Worm (Caenorhabditis elegans) whole organism, young adult: ENCODE measurements around the gene mtpn-1.

Experiments used
- B0336.3 ChIP-seq: fragments of 200-800 bp; sonication (Bioruptor generic); IDR thresholded peaks from 2 replicates; pipeline ENCODE4 v1.3.6; 2022; ENCODE audit warnings: missing genetic modification characterization, missing compliant biosample characterization
- C06A6.2 ChIP-seq: fragments of 200-800 bp; sonication (Bioruptor generic); conservative IDR thresholded peaks from 2 replicates; pipeline ENCODE4 v1.3.6; 2022; ENCODE audit warnings: missing genetic modification characterization, missing compliant biosample characterization
- F10E7.11 ChIP-seq: sonication (generic microtip); optimal IDR thresholded peaks from 2 replicates; lab custom pipeline; 2017; ENCODE audit warnings: mild to moderate bottlenecking, missing genetic modification characterization, moderate library complexity, missing compliant biosample characterization
- F23B12.7 ChIP-seq: sonication (generic microtip); optimal IDR thresholded peaks from 2 replicates; lab custom pipeline; 2017; ENCODE audit warnings: missing genetic modification characterization, mild to moderate bottlenecking, missing compliant biosample characterization, antibody characterized with exemption, moderate library complexity; ENCODE audit not compliant: insufficient read depth
- K11D2.4 ChIP-seq: fragments of 200-800 bp; sonication (Bioruptor generic); IDR thresholded peaks from 2 replicates; pipeline ENCODE4 v1.3.6; 2022; ENCODE audit warnings: missing genetic modification reagents, missing genetic modification characterization, missing compliant biosample characterization
- K12H6.12 ChIP-seq: fragments of 200-800 bp; sonication (Bioruptor generic); optimal IDR thresholded peaks from 2 replicates; lab custom pipeline; 2018; ENCODE audit warnings: mild to moderate bottlenecking, missing genetic modification characterization, missing compliant biosample characterization
- T07F8.4 ChIP-seq: sonication (generic microtip); optimal IDR thresholded peaks from 2 replicates; lab custom pipeline; 2016; ENCODE audit warnings: mild to moderate bottlenecking, missing genetic modification characterization, moderate library complexity, missing compliant biosample characterization
- Y53G8AR.9 ChIP-seq: fragments of 200-800 bp; sonication (Bioruptor generic); conservative IDR thresholded peaks from 2 replicates; pipeline ENCODE4 v1.3.6; 2022; ENCODE audit warnings: missing genetic modification reagents, missing genetic modification characterization, missing compliant biosample characterization
- Y79H2A.3 ChIP-seq: fragments of 200-800 bp; sonication (Bioruptor generic); conservative IDR thresholded peaks from 2 replicates; pipeline ENCODE4 v1.3.6; 2022; ENCODE audit warnings: missing genetic modification reagents, missing genetic modification characterization, missing compliant biosample characterization
- atf-7 ChIP-seq: sonication (generic microtip); optimal IDR thresholded peaks from 2 replicates; lab custom pipeline; 2017; ENCODE audit warnings: mild to moderate bottlenecking, missing genetic modification characterization, missing compliant biosample characterization
- bed-1 ChIP-seq: fragments of 200-800 bp; sonication (Bioruptor generic); IDR thresholded peaks from 2 replicates; pipeline ENCODE4 v1.3.6; 2022; ENCODE audit warnings: missing genetic modification reagents, missing genetic modification characterization, missing compliant biosample characterization
- ccch-3 ChIP-seq: fragments of 200-800 bp; sonication (Bioruptor generic); optimal IDR thresholded peaks from 2 replicates; lab custom pipeline; 2018; ENCODE audit warnings: mild to moderate bottlenecking, missing genetic modification characterization, missing compliant biosample characterization
- cebp-1 ChIP-seq, 2 experiments: fragments of 200-800 bp in 1 of 2; sonication (Bioruptor generic) in 1 of 2; sonication (generic microtip) in 1 of 2; IDR thresholded peaks in 1 of 2; optimal IDR thresholded peaks in 1 of 2; 2 replicates each; pipeline versions ENCODE4 v1.3.6 to Lab custom; 2017 to 2022; ENCODE audit warnings: missing compliant biosample characterization in 2 of 2, missing genetic modification characterization in 2 of 2, mild to moderate bottlenecking in 1 of 2, missing genetic modification reagents in 1 of 2, moderate library complexity in 1 of 2
- ceh-91 ChIP-seq: fragments of 200-800 bp; sonication (Bioruptor generic); IDR thresholded peaks from 2 replicates; pipeline ENCODE4 v1.3.6; 2022; ENCODE audit warnings: missing genetic modification reagents, missing genetic modification characterization, missing compliant biosample characterization
- chd-7 ChIP-seq: sonication (generic microtip); optimal IDR thresholded peaks from 2 replicates; lab custom pipeline; 2016; ENCODE audit warnings: mild to moderate bottlenecking, missing genetic modification characterization, moderate library complexity, missing compliant biosample characterization
- die-1 ChIP-seq: sonication (generic microtip); optimal IDR thresholded peaks from 2 replicates; lab custom pipeline; 2016; ENCODE audit warnings: missing genotype, mild to moderate bottlenecking, missing genetic modification characterization, missing compliant biosample characterization
- dpff-1 ChIP-seq: sonication (generic microtip); optimal IDR thresholded peaks from 2 replicates; lab custom pipeline; 2017; ENCODE audit warnings: mild to moderate bottlenecking, missing genetic modification characterization, missing compliant biosample characterization
- egl-44 ChIP-seq: fragments of 200-800 bp; sonication (Bioruptor generic); IDR thresholded peaks from 2 replicates; pipeline ENCODE4 v1.3.6; 2022; ENCODE audit warnings: missing genetic modification reagents, missing genetic modification characterization, missing compliant biosample characterization
- ekl-4 ChIP-seq: fragments of 200-800 bp; sonication (Bioruptor generic); IDR thresholded peaks from 2 replicates; pipeline ENCODE4 v1.3.6; 2022; ENCODE audit warnings: missing genetic modification reagents, missing genetic modification characterization, missing compliant biosample characterization
- hmg-1.2 ChIP-seq: fragments of 200-800 bp; sonication (Bioruptor generic); IDR thresholded peaks from 2 replicates; pipeline ENCODE4 v1.3.6; 2022; ENCODE audit warnings: missing genetic modification reagents, missing genetic modification characterization, missing compliant biosample characterization
- hrde-1 ChIP-seq: sonication (generic microtip); optimal IDR thresholded peaks from 2 replicates; lab custom pipeline; 2016; ENCODE audit warnings: missing genetic modification characterization, mild to moderate bottlenecking, missing compliant biosample characterization, moderate library complexity, missing genotype, missing genetic modification reagents, borderline replicate concordance
- let-607 ChIP-seq, 2 experiments: fragments of 200-800 bp in 1 of 2; sonication (Bioruptor generic) in 1 of 2; sonication (generic microtip) in 1 of 2; optimal IDR thresholded peaks; 2 replicates each; lab custom pipeline; 2016 to 2018; ENCODE audit warnings: mild to moderate bottlenecking in 2 of 2, missing compliant biosample characterization in 2 of 2, missing genetic modification characterization in 2 of 2, moderate library complexity in 2 of 2, missing genotype in 1 of 2
- lin-35 ChIP-seq, 3 experiments: fragments of 150-350 bp in 2 of 3; sonication (generic microtip) in 1 of 3; optimal IDR thresholded peaks; 2 replicates each; lab custom pipeline; 2014 to 2018; ENCODE audit warnings: missing biosample characterization in 3 of 3, missing genetic modification characterization in 3 of 3, missing genetic modification reagents in 3 of 3
- lin-54 ChIP-seq: fragments of 200-800 bp; sonication (Bioruptor generic); optimal IDR thresholded peaks from 2 replicates; lab custom pipeline; 2018; ENCODE audit warnings: mild to moderate bottlenecking, missing genetic modification characterization, missing compliant biosample characterization
- madf-10 ChIP-seq: sonication (generic microtip); optimal IDR thresholded peaks from 2 replicates; lab custom pipeline; 2016; ENCODE audit warnings: mild to moderate bottlenecking, missing genetic modification characterization, missing compliant biosample characterization
- madf-3 ChIP-seq: fragments of 200-800 bp; sonication (Bioruptor generic); IDR thresholded peaks from 2 replicates; pipeline ENCODE4 v1.3.6; 2022; ENCODE audit warnings: missing genetic modification reagents, missing genetic modification characterization, missing compliant biosample characterization
- mcd-1 ChIP-seq: fragments of 200-800 bp; sonication (Bioruptor generic); IDR thresholded peaks from 2 replicates; pipeline ENCODE4 v1.3.6; 2022; ENCODE audit warnings: missing genetic modification reagents, missing genetic modification characterization, missing compliant biosample characterization
- mxl-1 ChIP-seq: sonication (generic microtip); optimal IDR thresholded peaks from 2 replicates; lab custom pipeline; 2016; ENCODE audit warnings: missing genetic modification characterization, missing compliant biosample characterization
- nfyb-1 ChIP-seq: fragments of 200-800 bp; sonication (Bioruptor generic); IDR thresholded peaks from 2 replicates; pipeline ENCODE4 v1.3.6; 2022; ENCODE audit warnings: missing genetic modification reagents, missing genetic modification characterization, missing compliant biosample characterization
- nhr-179 ChIP-seq: sonication (generic microtip); optimal IDR thresholded peaks from 2 replicates; lab custom pipeline; 2016; ENCODE audit warnings: mild to moderate bottlenecking, missing genetic modification characterization, missing compliant biosample characterization
- pbrm-1 ChIP-seq: fragments of 200-800 bp; sonication (Bioruptor generic); IDR thresholded peaks from 2 replicates; pipeline ENCODE4 v1.3.6; 2022; ENCODE audit warnings: missing genetic modification reagents, missing genetic modification characterization, missing compliant biosample characterization
- rcor-1 ChIP-seq: fragments of 200-800 bp; sonication (Bioruptor generic); IDR thresholded peaks from 2 replicates; pipeline ENCODE4 v1.3.6; 2022; ENCODE audit warnings: missing genetic modification reagents, missing genetic modification characterization, missing compliant biosample characterization
- repo-1 ChIP-seq: sonication (generic microtip); optimal IDR thresholded peaks from 2 replicates; lab custom pipeline; 2017; ENCODE audit warnings: mild to moderate bottlenecking, missing genetic modification characterization, missing compliant biosample characterization
- rpc-1 ChIP-seq, 2 experiments: fragments of 150-350 bp in 1 of 2; sonication (generic microtip) in 1 of 2; optimal IDR thresholded peaks; 2 replicates each; lab custom pipeline; 2014 to 2018; ENCODE audit warnings: missing biosample characterization in 1 of 2, missing genetic modification characterization in 1 of 2, missing genetic modification reagents in 1 of 2, missing genotype in 1 of 2
- snpc-1.3 ChIP-seq: sonication (generic microtip); optimal IDR thresholded peaks from 2 replicates; lab custom pipeline; 2017; ENCODE audit warnings: missing genetic modification characterization, mild to moderate bottlenecking, missing compliant biosample characterization, antibody characterized with exemption, moderate library complexity, missing genotype, missing genetic modification reagents; ENCODE audit not compliant: insufficient read depth
- snpc-4 ChIP-seq, 5 experiments: fragments of 150-350 bp in 1 of 5; sonication (generic microtip) in 4 of 5; optimal IDR thresholded peaks; 2 replicates each; lab custom pipeline; 2014 to 2018; ENCODE audit warnings: missing genetic modification characterization in 5 of 5, missing biosample characterization in 3 of 5, antibody characterized with exemption in 2 of 5, mild to moderate bottlenecking in 2 of 5, missing compliant biosample characterization in 2 of 5, missing genotype in 2 of 5, moderate library complexity in 2 of 5, missing genetic modification reagents in 1 of 5
- somi-1 ChIP-seq: fragments of 200-800 bp; sonication (Bioruptor generic); optimal IDR thresholded peaks from 2 replicates; lab custom pipeline; 2018; ENCODE audit warnings: mild to moderate bottlenecking, missing genetic modification characterization, missing compliant biosample characterization
- tbp1 ChIP-seq: fragments of 200-800 bp; sonication (Bioruptor generic); optimal IDR thresholded peaks from 2 replicates; lab custom pipeline; 2018; ENCODE audit warnings: mild to moderate bottlenecking, missing genetic modification characterization, missing compliant biosample characterization
- tlf-1 ChIP-seq: fragments of 200-800 bp; sonication (Bioruptor generic); optimal IDR thresholded peaks from 2 replicates; lab custom pipeline; 2018; ENCODE audit warnings: mild to moderate bottlenecking, missing genetic modification characterization, missing compliant biosample characterization
- unc-130 ChIP-seq: sonication (generic microtip); optimal IDR thresholded peaks from 2 replicates; lab custom pipeline; 2016; ENCODE audit warnings: missing genetic modification reagents, missing genetic modification characterization, missing compliant biosample characterization
- ztf-18 ChIP-seq: sonication (generic microtip); optimal IDR thresholded peaks from 2 replicates; lab custom pipeline; 2016; ENCODE audit warnings: missing genotype, mild to moderate bottlenecking, missing genetic modification characterization, missing compliant biosample characterization
- ztf-22 ChIP-seq: fragments of 200-800 bp; sonication (Bioruptor generic); optimal IDR thresholded peaks from 2 replicates; lab custom pipeline; 2018; ENCODE audit warnings: mild to moderate bottlenecking, missing genetic modification characterization, moderate library complexity, missing compliant biosample characterization
- ztf-26 ChIP-seq: sonication (generic microtip); optimal IDR thresholded peaks from 2 replicates; lab custom pipeline; 2017; ENCODE audit warnings: missing genetic modification characterization, missing compliant biosample characterization
- ztf-28 ChIP-seq: fragments of 200-800 bp; sonication (Bioruptor generic); IDR thresholded peaks from 2 replicates; pipeline ENCODE4 v1.3.6; 2022; ENCODE audit warnings: missing genetic modification reagents, missing genetic modification characterization, missing compliant biosample characterization
- ztf-3 ChIP-seq: fragments of 200-800 bp; sonication (Bioruptor generic); optimal IDR thresholded peaks from 2 replicates; lab custom pipeline; 2018; ENCODE audit warnings: mild to moderate bottlenecking, missing genetic modification characterization, missing compliant biosample characterization

mtpn-1 gene

DNA sequence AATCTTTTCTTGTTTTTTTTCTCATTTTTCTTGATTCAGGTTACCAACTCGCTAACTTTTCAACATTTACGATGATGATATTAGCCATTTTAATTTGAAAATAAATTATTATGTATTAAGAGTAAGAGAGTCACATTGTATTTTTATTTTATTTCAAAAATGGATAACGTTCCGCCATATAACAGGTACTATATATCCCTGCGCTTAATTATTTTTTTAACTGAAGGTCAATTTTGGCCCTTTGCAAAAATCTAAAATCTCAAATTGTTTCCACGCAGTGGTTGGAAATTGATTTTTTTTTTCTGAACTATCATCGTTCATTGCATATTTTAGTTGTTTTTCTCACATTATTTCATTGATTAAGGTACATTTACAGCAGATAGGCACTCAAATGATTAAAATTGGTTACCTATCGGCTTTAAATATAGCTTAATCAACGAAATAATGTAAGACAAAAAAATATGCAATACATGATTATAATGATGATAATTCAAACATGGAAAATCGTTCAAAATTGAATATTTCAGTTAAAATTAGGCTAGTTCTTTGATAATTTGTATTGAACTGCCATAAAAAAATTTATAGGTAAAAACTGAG, 42.5 kb upstream of the mtpn-1 start:
- TF ChIP-seq die-1 (no peak), B0336.3 (peak; percentile 93), bed-1 (GFP tag; lab: Robert Waterston, UW) (no peak), ztf-3 (GFP tag; lab: Kevin White, UChicago) (peak; percentile 52), ceh-91 (GFP tag; lab: Robert Waterston, UW) (no peak), tlf-1 (GFP tag; lab: Kevin White, UChicago) (peak; percentile 91), rcor-1 (peak; percentile 59; the same call in 1 of the 2 replicates), F23B12.7 (tag; lab: Kevin White, UChicago) (peak; percentile 87), repo-1 (tag; lab: Kevin White, UChicago) (peak; percentile 93), chd-7 (tag; lab: Kevin White, UChicago) (peak; percentile 9), snpc-4 (GFP tag; optimal IDR thresholded peaks at IDR 0.05; lab: Kevin White, UChicago) (no peak), snpc-4 (tag; optimal IDR thresholded peaks at IDR 0.05; lab: Kevin White, UChicago) (peak in 3 of 4 experiments; percentile 56 to 68 (median 67)), tbp1 (GFP tag; lab: Kevin White, UChicago) (peak; percentile 71), rpc-1 (optimal IDR thresholded peaks at IDR 0.05; lab: Kevin White, UChicago) (no peak), rpc-1 (tag; optimal IDR thresholded peaks at IDR 0.05; lab: Kevin White, UChicago) (no peak), ztf-28 (GFP tag; lab: Robert Waterston, UW) (no peak), Y53G8AR.9 (GFP tag; lab: Robert Waterston, UW) (peak; percentile 92), F10E7.11 (tag; lab: Kevin White, UChicago) (peak; percentile 1), T07F8.4 (tag; lab: Kevin White, UChicago) (peak; percentile 48), Y79H2A.3 (GFP tag; lab: Robert Waterston, UW) (no peak), mcd-1 (GFP tag; lab: Robert Waterston, UW) (peak; percentile 61; the same call in 1 of the 2 replicates), snpc-1.3 (tag; lab: Kevin White, UChicago) (no peak), C06A6.2 (GFP tag; lab: Robert Waterston, UW) (peak; percentile 83), unc-130 (GFP tag; lab: Kevin White, UChicago) (peak; percentile 9), atf-7 (tag; lab: Kevin White, UChicago) (peak; percentile 62), hmg-1.2 (GFP tag; lab: Robert Waterston, UW) (peak; percentile 66; the same call in 1 of the 2 replicates), dpff-1 (tag; lab: Kevin White, UChicago) (peak; percentile 26), nfyb-1 (GFP tag; lab: Robert Waterston, UW) (peak; percentile 88), ekl-4 (GFP tag; lab: Robert Waterston, UW) (peak; percentile 16; the same call in 1 of the 2 replicates), ztf-22 (GFP tag; lab: Kevin White, UChicago) (peak; percentile 33), madf-10 (tag; lab: Kevin White, UChicago) (peak; percentile 87), lin-35 (GFP tag; optimal IDR thresholded peaks at IDR 0.05; lab: Kevin White, UChicago) (peak in 2 of 3 experiments; percentile 50 to 91), let-607 (tag; optimal IDR thresholded peaks at IDR 0.05; lab: Kevin White, UChicago) (peak in 1 of 2 experiments; percentile 85), hrde-1 (tag; lab: Kevin White, UChicago) (no peak), nhr-179 (tag; lab: Kevin White, UChicago) (peak; percentile 43), mxl-1 (tag; lab: Kevin White, UChicago) (no peak), madf-3 (GFP tag; lab: Robert Waterston, UW) (no peak), K11D2.4 (GFP tag; lab: Robert Waterston, UW) (peak; percentile 93), cebp-1 (GFP tag; IDR thresholded peaks at IDR 0.05; lab: Robert Waterston, UW) (no peak), cebp-1 (tag; optimal IDR thresholded peaks at IDR 0.05; lab: Kevin White, UChicago) (peak; percentile 87), pbrm-1 (GFP tag; lab: Robert Waterston, UW) (peak; percentile 82), lin-54 (GFP tag; lab: Kevin White, UChicago) (peak; percentile 76), K12H6.12 (tag; lab: Kevin White, UChicago) (peak; percentile 68), ztf-18 (tag; lab: Kevin White, UChicago) (peak; percentile 53), ccch-3 (GFP tag; lab: Kevin White, UChicago) (peak; percentile 60), ztf-26 (tag; lab: Kevin White, UChicago) (peak; percentile 98), egl-44 (GFP tag; lab: Robert Waterston, UW) (0 out of 2 replicates have a peak, but pooled peaks have one; percentile 60), somi-1 (peak; percentile 79)
